Worm (Caenorhabditis elegans) whole organism, L4/young adult: Measurements from ENCODE around the gene Y51B9A.9.

Experiments used
- W03F9.2 ChIP-seq: fragments of 150-350 bp; optimal IDR thresholded peaks from 2 replicates; lab custom pipeline; 2014; ENCODE audit warnings: missing biosample characterization, missing genetic modification characterization
- dao-5 ChIP-seq: sonication (generic microtip); optimal IDR thresholded peaks from 2 replicates; lab custom pipeline; 2016; ENCODE audit warnings: missing genotype, missing genetic modification characterization, moderate library complexity, missing compliant biosample characterization
- him-1 ChIP-seq: sonication (generic microtip); optimal IDR thresholded peaks from 2 replicates; lab custom pipeline; 2016; ENCODE audit warnings: missing genotype, missing genetic modification reagents, missing genetic modification characterization, missing compliant biosample characterization

The Y51B9A.9 gene

ce11 chrII:9397496-9397895 lies at the start of gene Y51B9A.9:
Gene Y51B9A.9, minus strand, starts transcription at chrII:9397596.
- TF ChIP-seq W03F9.2 (tag; lab: Kevin White, UChicago) (no peak), him-1 (tag; lab: Kevin White, UChicago) (no peak), dao-5 (tag; lab: Kevin White, UChicago) (no peak)

DNA sequence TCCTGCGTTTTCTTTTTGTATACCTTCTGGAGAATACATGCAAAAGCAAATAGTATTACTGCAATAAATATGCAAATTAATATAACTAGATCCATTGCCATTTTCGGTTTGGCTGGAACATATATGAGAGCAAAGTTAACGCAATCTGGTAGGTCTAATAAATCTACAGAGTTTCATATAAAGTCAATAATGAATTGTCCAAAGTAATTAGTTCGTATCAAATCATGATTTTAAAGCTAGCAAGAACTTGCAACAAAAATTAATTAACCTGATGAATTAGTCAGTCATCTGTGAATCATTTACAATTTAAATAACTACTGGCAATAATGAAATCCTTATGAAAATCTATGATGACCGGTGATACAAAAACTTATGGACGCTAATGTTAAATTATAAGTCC lies 48.0 kb upstream of the Y51B9A.9 start, which contains the start of gene R09D1.13:
R09D1.13 (minus strand) TSS at position 101 of the 400 bp plus-strand sequence.
- TF ChIP-seq him-1 (tag; lab: Kevin White, UChicago) (no peak), dao-5 (tag; lab: Kevin White, UChicago) (no peak), W03F9.2 (tag; lab: Kevin White, UChicago) (no peak)

DNA sequence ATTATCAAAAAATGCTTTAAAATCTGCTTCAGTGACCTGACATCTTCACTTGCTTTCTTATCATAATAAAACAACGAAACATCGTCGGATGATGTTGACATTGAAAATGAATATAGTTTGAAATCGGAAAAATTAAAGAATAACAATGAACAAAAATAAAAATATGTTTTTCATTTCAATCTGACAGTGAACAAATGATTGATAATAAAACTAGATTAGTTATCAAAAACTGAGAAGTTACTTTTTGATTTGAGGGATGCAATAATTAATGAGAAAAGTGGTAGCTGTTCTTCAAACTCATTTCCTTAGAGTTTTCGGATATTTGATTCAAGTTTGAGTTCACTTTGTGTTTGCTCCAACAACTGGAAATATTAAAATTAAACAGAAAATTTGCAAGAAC lies 46.1 kb upstream of the Y51B9A.9 start, which contains the start of gene chil-15:
chil-15 (minus strand) TSS at position 101 of the 400 bp plus-strand sequence.
- TF ChIP-seq him-1 (tag; lab: Kevin White, UChicago) (no peak), dao-5 (tag; lab: Kevin White, UChicago) (no peak), W03F9.2 (tag; lab: Kevin White, UChicago) (no peak)

- no peak for TF ChIP-seq W03F9.2 (tag; lab: Kevin White, UChicago)
- TF ChIP-seq dao-5 (tag; lab: Kevin White, UChicago) = no peak
- no peak for TF ChIP-seq him-1 (tag; lab: Kevin White, UChicago)
Measured at ce11 chrII:9441838-9442237, 44.4 kb upstream of the Y51B9A.9 start, which contains the start of gene chil-16. Gene chil-16, minus strand, starts transcription at chrII:9441938.

ce11 chrII:9440060-9440459 lies 42.7 kb upstream of the Y51B9A.9 start, which contains the start of gene chil-17:
Gene chil-17, minus strand, starts transcription at chrII:9440160.
- TF ChIP-seq W03F9.2 (tag; lab: Kevin White, UChicago) (no peak), dao-5 (tag; lab: Kevin White, UChicago) (no peak), him-1 (tag; lab: Kevin White, UChicago) (no peak)

ce11 chrII:9438853-9439252 lies 41.5 kb upstream of the Y51B9A.9 start:
- TF ChIP-seq W03F9.2 (tag; lab: Kevin White, UChicago) (no peak), him-1 (tag; lab: Kevin White, UChicago) (no peak), dao-5 (tag; lab: Kevin White, UChicago) (no peak)

- no peak for TF ChIP-seq him-1 (tag; lab: Kevin White, UChicago)
- no peak for TF ChIP-seq dao-5 (tag; lab: Kevin White, UChicago)
- TF ChIP-seq W03F9.2 (tag; lab: Kevin White, UChicago) = no peak
Measured at ce11 chrII:9438227-9438626, 40.8 kb upstream of the Y51B9A.9 start, which contains the start of gene chil-13. Gene chil-13, minus strand, starts transcription at chrII:9438327.

ce11 chrII:9436009-9436408 lies 38.6 kb upstream of the Y51B9A.9 start, which contains the start of gene kin-16:
Gene kin-16, minus strand, starts transcription at chrII:9436109.
- TF ChIP-seq dao-5 (tag; lab: Kevin White, UChicago) = no peak
- no peak for TF ChIP-seq W03F9.2 (tag; lab: Kevin White, UChicago)
- TF ChIP-seq him-1 (tag; lab: Kevin White, UChicago) = no peak

DNA sequence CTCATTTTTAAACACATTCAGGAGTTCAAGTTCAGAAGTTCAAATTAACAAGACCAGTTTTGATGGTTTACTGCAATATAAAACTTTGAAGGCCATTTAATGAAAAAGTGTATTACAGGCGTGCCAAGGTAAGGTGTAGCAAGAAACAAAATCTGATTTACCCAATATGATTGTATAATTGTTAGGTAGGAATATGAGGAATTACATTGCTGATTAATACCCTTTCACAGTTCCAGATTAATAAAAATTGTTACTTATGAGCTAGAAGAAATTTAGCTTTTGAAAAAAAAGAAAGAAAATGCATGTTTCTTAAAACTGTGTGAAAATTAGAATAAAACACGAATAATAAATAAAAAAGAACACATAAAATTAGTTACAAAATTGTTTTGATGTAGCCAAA lies 36.2 kb upstream of the Y51B9A.9 start, which contains the start of gene kin-15:
kin-15 (minus strand) TSS at position 101 of the 400 bp plus-strand sequence.
- no peak for TF ChIP-seq W03F9.2 (tag; lab: Kevin White, UChicago)
- no peak for TF ChIP-seq dao-5 (tag; lab: Kevin White, UChicago)
- TF ChIP-seq him-1 (tag; lab: Kevin White, UChicago) = no peak

- no peak for TF ChIP-seq W03F9.2 (tag; lab: Kevin White, UChicago)
- TF ChIP-seq dao-5 (tag; lab: Kevin White, UChicago) = no peak
- no peak for TF ChIP-seq him-1 (tag; lab: Kevin White, UChicago)
Measured at ce11 chrII:9431119-9431518, 33.7 kb upstream of the Y51B9A.9 start.

ce11 chrII:9427644-9428043 lies 30.2 kb upstream of the Y51B9A.9 start, which contains the start of gene M176.5:
Gene M176.5, minus strand, starts transcription at chrII:9427744.
- TF ChIP-seq W03F9.2 (tag; lab: Kevin White, UChicago) (no peak), dao-5 (tag; lab: Kevin White, UChicago) (no peak), him-1 (tag; lab: Kevin White, UChicago) (no peak)

DNA sequence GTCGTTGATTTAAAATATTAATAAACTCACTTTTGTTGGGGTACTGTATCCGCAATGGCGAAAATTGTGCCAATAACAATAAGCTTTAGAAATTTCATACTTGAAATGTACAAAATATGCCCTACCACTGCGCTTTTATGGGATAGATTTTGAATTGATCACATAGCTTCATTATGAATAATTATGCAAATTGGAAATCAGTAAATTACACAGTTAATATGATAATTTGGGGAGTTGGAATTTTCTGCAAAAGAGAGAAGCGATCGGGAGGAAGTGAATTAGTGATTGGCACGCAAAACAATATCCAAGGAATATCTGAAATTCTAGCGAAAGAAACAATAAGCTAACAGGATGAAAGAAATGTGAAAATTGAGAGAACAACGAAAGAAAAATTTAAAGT lies 28.7 kb upstream of the Y51B9A.9 start, which contains the start of gene M176.10:
M176.10 (minus strand) TSS at position 101 of the 400 bp plus-strand sequence.
- TF ChIP-seq him-1 (tag; lab: Kevin White, UChicago) (no peak), dao-5 (tag; lab: Kevin White, UChicago) (no peak), W03F9.2 (tag; lab: Kevin White, UChicago) (no peak)

DNA sequence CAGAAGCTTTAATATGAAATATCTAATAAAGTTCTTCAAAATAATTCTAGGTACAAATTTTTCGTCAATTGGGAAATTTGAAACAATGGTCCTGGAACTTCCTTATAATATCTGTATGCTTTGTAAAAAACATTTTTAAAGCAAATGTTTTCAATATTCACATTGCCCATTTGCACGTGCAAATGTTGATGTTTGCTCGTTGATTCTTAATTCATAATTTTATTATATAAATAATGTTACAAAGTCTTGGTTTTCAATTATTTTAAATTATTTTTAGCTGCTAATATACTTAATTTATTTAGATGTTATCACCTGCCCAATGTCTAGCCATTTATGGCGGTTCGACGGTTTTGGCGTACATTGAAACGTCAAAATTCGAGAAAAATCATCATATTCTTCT lies 24.6 kb upstream of the Y51B9A.9 start, which contains the start of gene M176.11:
M176.11 (plus strand) TSS at position 301 of the 400 bp plus-strand sequence.
- TF ChIP-seq dao-5 (tag; lab: Kevin White, UChicago) = no peak
- TF ChIP-seq him-1 (tag; lab: Kevin White, UChicago) = no peak
